Worm (Caenorhabditis elegans) whole organism, L3 larva: ENCODE results near the gene mtr-4.

Source experiments
- R02D3.7 ChIP-seq: fragments of 150-350 bp; optimal IDR thresholded peaks from 2 replicates; lab custom pipeline; 2014; ENCODE audit warnings: missing biosample characterization, missing genetic modification characterization
- aly-2 ChIP-seq: fragments of 150-350 bp; optimal IDR thresholded peaks from 2 replicates; lab custom pipeline; 2014; ENCODE audit warnings: missing biosample characterization, missing genetic modification characterization
- ama-1 ChIP-seq: fragments of 150-350 bp; optimal IDR thresholded peaks from 2 replicates; lab custom pipeline; 2018
- ceh-16 ChIP-seq: sonication (generic microtip); optimal IDR thresholded peaks from 2 replicates; lab custom pipeline; 2017; ENCODE audit warnings: missing biosample characterization, missing genetic modification characterization
- ceh-82 ChIP-seq: fragments of 150-350 bp; optimal IDR thresholded peaks from 2 replicates; lab custom pipeline; 2014; ENCODE audit warnings: missing biosample characterization, missing genetic modification characterization
- ceh-9 ChIP-seq: sonication (generic microtip); optimal IDR thresholded peaks from 2 replicates; lab custom pipeline; 2018; ENCODE audit warnings: missing biosample characterization, missing genetic modification characterization
- daf-12 ChIP-seq: fragments of 150-350 bp; optimal IDR thresholded peaks from 2 replicates; lab custom pipeline; 2014; ENCODE audit warnings: missing biosample characterization, missing genetic modification reagents, missing genetic modification characterization
- egl-5 ChIP-seq: fragments of 150-350 bp; optimal IDR thresholded peaks from 2 replicates; lab custom pipeline; 2017; ENCODE audit warnings: missing biosample characterization, missing genetic modification reagents, missing genetic modification characterization, inconsistent platforms
- elt-2 ChIP-seq: sonication (generic microtip); optimal IDR thresholded peaks from 2 replicates; lab custom pipeline; 2016; ENCODE audit warnings: missing genetic modification reagents, mild to moderate bottlenecking, missing genetic modification characterization, missing compliant biosample characterization
- elt-3 ChIP-seq, 3 experiments: fragments of 150-350 bp in 1 of 3; sonication (generic microtip) in 2 of 3; optimal IDR thresholded peaks; 2 replicates in 2 of 3; 4 replicates in 1 of 3; lab custom pipeline; 2014 to 2017; ENCODE audit warnings: missing biosample characterization in 3 of 3, missing genetic modification characterization in 3 of 3
- eor-1 ChIP-seq, 2 experiments: fragments of 150-350 bp; optimal IDR thresholded peaks; 2 replicates each; lab custom pipeline; 2014 to 2018; ENCODE audit warnings: missing biosample characterization in 2 of 2, missing genetic modification characterization in 2 of 2
- fkh-10 ChIP-seq: sonication (generic microtip); optimal IDR thresholded peaks from 2 replicates; lab custom pipeline; 2017; ENCODE audit warnings: missing biosample characterization, missing genetic modification reagents, missing genetic modification characterization
- fkh-2 ChIP-seq: fragments of 150-350 bp; optimal IDR thresholded peaks from 2 replicates; lab custom pipeline; 2014; ENCODE audit warnings: missing biosample characterization, missing genetic modification reagents, missing genetic modification characterization
- fos-1 ChIP-seq: fragments of 150-350 bp; optimal IDR thresholded peaks from 2 replicates; lab custom pipeline; 2014; ENCODE audit warnings: missing biosample characterization, missing genetic modification characterization
- hmg-11 ChIP-seq: sonication (generic microtip); optimal IDR thresholded peaks from 2 replicates; lab custom pipeline; 2016; ENCODE audit warnings: missing genetic modification characterization, missing compliant biosample characterization
- jun-1 ChIP-seq: fragments of 150-350 bp; optimal IDR thresholded peaks from 2 replicates; lab custom pipeline; 2014; ENCODE audit warnings: missing biosample characterization, missing genetic modification reagents, missing genetic modification characterization
- lin-15B ChIP-seq: fragments of 150-350 bp; optimal IDR thresholded peaks from 2 replicates; lab custom pipeline; 2014; ENCODE audit warnings: missing biosample characterization, missing genetic modification characterization
- lin-39 ChIP-seq: fragments of 150-350 bp; optimal IDR thresholded peaks from 2 replicates; lab custom pipeline; 2018; ENCODE audit warnings: missing biosample characterization, missing genetic modification reagents, missing genetic modification characterization
- lsy-12 ChIP-seq: sonication (generic microtip); optimal IDR thresholded peaks from 2 replicates; lab custom pipeline; 2016; ENCODE audit warnings: mild to moderate bottlenecking, missing genetic modification characterization, missing compliant biosample characterization
- mdl-1 ChIP-seq: fragments of 150-350 bp; optimal IDR thresholded peaks from 2 replicates; lab custom pipeline; 2014; ENCODE audit warnings: missing biosample characterization, missing genetic modification characterization
- mml-1 ChIP-seq: fragments of 150-350 bp; sonication (generic microtip); optimal IDR thresholded peaks from 3 replicates; lab custom pipeline; 2014; ENCODE audit warnings: missing biosample characterization, missing genetic modification characterization
- nfya-1 ChIP-seq: sonication (generic microtip); optimal IDR thresholded peaks from 2 replicates; lab custom pipeline; 2017; ENCODE audit warnings: missing genetic modification characterization, mild to moderate bottlenecking, missing compliant biosample characterization, antibody characterized with exemption, moderate library complexity; ENCODE audit not compliant: insufficient read depth
- nhr-11 ChIP-seq: fragments of 150-350 bp; optimal IDR thresholded peaks from 2 replicates; lab custom pipeline; 2014; ENCODE audit warnings: missing biosample characterization, missing genetic modification characterization
- nhr-23 ChIP-seq: fragments of 150-350 bp; optimal IDR thresholded peaks from 2 replicates; lab custom pipeline; 2014; ENCODE audit warnings: missing biosample characterization, missing genetic modification reagents, missing genetic modification characterization
- nhr-237 ChIP-seq: fragments of 150-350 bp; optimal IDR thresholded peaks from 2 replicates; lab custom pipeline; 2014; ENCODE audit warnings: missing biosample characterization, missing genetic modification characterization
- nhr-25 ChIP-seq: sonication (generic microtip); optimal IDR thresholded peaks from 2 replicates; lab custom pipeline; 2017; ENCODE audit warnings: missing biosample characterization, missing genetic modification characterization
- nhr-43 ChIP-seq: sonication (generic microtip); optimal IDR thresholded peaks from 2 replicates; lab custom pipeline; 2016; ENCODE audit warnings: mild to moderate bottlenecking, missing genetic modification characterization, missing compliant biosample characterization; ENCODE audit not compliant: poor library complexity, severe bottlenecking
- nhr-76 ChIP-seq: fragments of 150-350 bp; sonication (generic microtip); optimal IDR thresholded peaks from 5 replicates; lab custom pipeline; 2014; ENCODE audit warnings: missing biosample characterization, missing genetic modification characterization
- pha-4 ChIP-seq: fragments of 150-350 bp; optimal IDR thresholded peaks from 2 replicates; lab custom pipeline; 2014; ENCODE audit warnings: missing biosample characterization, missing genetic modification reagents, missing genetic modification characterization
- sea-2 ChIP-seq: fragments of 150-350 bp; sonication (generic microtip); optimal IDR thresholded peaks from 4 replicates; lab custom pipeline; 2014; ENCODE audit warnings: missing biosample characterization, missing genetic modification reagents, missing genetic modification characterization
- skn-1 ChIP-seq: fragments of 150-350 bp; optimal IDR thresholded peaks from 2 replicates; lab custom pipeline; 2014; ENCODE audit warnings: missing biosample characterization, missing genetic modification characterization
- zag-1 ChIP-seq: fragments of 150-350 bp; optimal IDR thresholded peaks from 2 replicates; lab custom pipeline; 2014; ENCODE audit warnings: missing biosample characterization, missing genetic modification characterization
- ztf-4 ChIP-seq: fragments of 150-350 bp; optimal IDR thresholded peaks from 2 replicates; lab custom pipeline; 2014; ENCODE audit warnings: missing biosample characterization, missing genetic modification characterization

The mtr-4 gene

ce11 chrIV:9825196-9825744 is at the start of gene mtr-4:
TSS of gene mtr-4 (plus strand) at chrIV:9825694.
- peak; percentile 85 for TF ChIP-seq elt-2 (tag; lab: Kevin White, UChicago)
- peak; percentile 62 for TF ChIP-seq lin-15B (tag; lab: Kevin White, UChicago)
- TF ChIP-seq nhr-25 = no peak
- peak; percentile 27 for TF ChIP-seq egl-5 (tag; lab: Kevin White, UChicago)
- TF ChIP-seq skn-1 (tag; lab: Kevin White, UChicago) = peak; percentile 24

ce11 chrIV:9777535-9777934 is 48.0 kb upstream of the mtr-4 start, which contains the start of gene sna-2:
TSS of gene sna-2 (minus strand) at chrIV:9777634.
- TF ChIP-seq lsy-12 (tag; lab: Kevin White, UChicago) (no peak), elt-2 (tag; lab: Kevin White, UChicago) (no peak), elt-3 (tag; optimal IDR thresholded peaks at IDR 0.05; lab: Kevin White, UChicago) (no peak), egl-5 (tag; lab: Kevin White, UChicago) (peak; percentile 85), nhr-25 (peak; percentile 49), lin-15B (tag; lab: Kevin White, UChicago) (peak; percentile 34), lin-39 (peak; percentile 36), ztf-4 (tag; lab: Kevin White, UChicago) (no peak), nhr-43 (tag; lab: Kevin White, UChicago) (no peak), nhr-76 (tag; lab: Kevin White, UChicago) (no peak), ceh-16 (no peak), nfya-1 (tag; lab: Kevin White, UChicago) (peak; percentile 56), fos-1 (tag; lab: Kevin White, UChicago) (no peak)
- TF ChIP-seq, all 47 proteins: peak for 5

ce11 chrIV:9778016-9778415 is 47.5 kb upstream of the mtr-4 start, which contains the start of gene T13F2.6:
TSS of gene T13F2.6 (plus strand) at chrIV:9778321.
- TF ChIP-seq nhr-25 (no peak), nhr-11 (tag; lab: Kevin White, UChicago) (no peak), fkh-10 (GFP tag; lab: Kevin White, UChicago) (no peak), daf-12 (tag; lab: Kevin White, UChicago) (no peak), aly-2 (tag; lab: Kevin White, UChicago) (no peak), elt-2 (tag; lab: Kevin White, UChicago) (no peak), eor-1 (tag; optimal IDR thresholded peaks at IDR 0.05; lab: Kevin White, UChicago) (no peak), skn-1 (tag; lab: Kevin White, UChicago) (no peak), lin-39 (no peak), nhr-237 (tag; lab: Kevin White, UChicago) (no peak), hmg-11 (tag; lab: Kevin White, UChicago) (no peak), pha-4 (tag; lab: Kevin White, UChicago) (no peak), nhr-23 (tag; lab: Kevin White, UChicago) (no peak), mml-1 (tag; lab: Kevin White, UChicago) (no peak), egl-5 (tag; lab: Kevin White, UChicago) (no peak), ama-1 (lab: Kevin White, UChicago) (no peak), nhr-43 (tag; lab: Kevin White, UChicago) (no peak), zag-1 (tag; lab: Kevin White, UChicago) (no peak), nhr-76 (tag; lab: Kevin White, UChicago) (no peak)
- TF ChIP-seq, all 47 proteins: peak for 0

ce11 chrIV:9784689-9785088 is 40.8 kb upstream of the mtr-4 start, which contains the start of gene sre-4:
TSS of gene sre-4 (minus strand) at chrIV:9784789.
- TF ChIP-seq fkh-2 (tag; lab: Kevin White, UChicago) = no peak
- TF ChIP-seq nfya-1 (tag; lab: Kevin White, UChicago) = no peak
- TF ChIP-seq sea-2 (GFP tag; lab: Kevin White, UChicago) = no peak
- TF ChIP-seq jun-1 (tag; lab: Kevin White, UChicago) = no peak
- TF ChIP-seq fos-1 (tag; lab: Kevin White, UChicago) = no peak
- TF ChIP-seq, all 47 proteins: peak for 0

- no peak for TF ChIP-seq eor-1 (tag; optimal IDR thresholded peaks at IDR 0.05; lab: Kevin White, UChicago)
- TF ChIP-seq ceh-82 = no peak
- no peak for TF ChIP-seq mdl-1
- no peak for TF ChIP-seq R02D3.7
- no peak for TF ChIP-seq ceh-9 (tag; lab: Kevin White, UChicago)
- no peak for TF ChIP-seq fkh-2 (tag; lab: Kevin White, UChicago)
- TF ChIP-seq, all 47 proteins: peak for 0
These were observed 36.0 kb upstream of the mtr-4 start, which contains the start of gene T13F2.4 for ce11 chrIV:9789496-9789895. TSS of gene T13F2.4 (plus strand) at chrIV:9789796.
